Worm (Caenorhabditis elegans) whole organism, mixed stage, embryonic: ENCODE measurements around the gene srw-1.

Experiments
- drap-1 ChIP-seq: fragments of 200-800 bp; sonication (Bioruptor generic); optimal IDR thresholded peaks from 3 replicates; lab custom pipeline; 2018; ENCODE audit warnings: mild to moderate bottlenecking, missing genetic modification characterization, missing compliant biosample characterization
- elt-1 ChIP-seq: sonication (generic microtip); optimal IDR thresholded peaks from 2 replicates; lab custom pipeline; 2017; ENCODE audit warnings: missing genetic modification characterization, mild to moderate bottlenecking, missing compliant biosample characterization, antibody characterized with exemption, moderate library complexity, borderline replicate concordance; ENCODE audit not compliant: insufficient read depth
- ham-2 ChIP-seq: fragments of 200-800 bp; sonication (Bioruptor generic); optimal IDR thresholded peaks from 2 replicates; lab custom pipeline; 2018; ENCODE audit warnings: mild to moderate bottlenecking, missing genetic modification characterization, missing compliant biosample characterization
- lin-13 ChIP-seq: fragments of 150-350 bp; optimal IDR thresholded peaks from 2 replicates; lab custom pipeline; 2014; ENCODE audit warnings: missing biosample characterization, missing genetic modification characterization
- nhr-237 ChIP-seq: fragments of 150-350 bp; optimal IDR thresholded peaks from 2 replicates; lab custom pipeline; 2014; ENCODE audit warnings: missing biosample characterization, missing genetic modification characterization
- nhr-76 ChIP-seq: sonication (generic microtip); optimal IDR thresholded peaks from 2 replicates; lab custom pipeline; 2017; ENCODE audit warnings: missing biosample characterization, missing genetic modification characterization
- pha-4 ChIP-seq: fragments of 150-350 bp; optimal IDR thresholded peaks from 2 replicates; lab custom pipeline; 2018; ENCODE audit warnings: missing biosample characterization, missing genetic modification reagents, missing genetic modification characterization
- sem-2 ChIP-seq: fragments of 200-800 bp; sonication (Bioruptor generic); optimal IDR thresholded peaks from 2 replicates; lab custom pipeline; 2018; ENCODE audit warnings: mild to moderate bottlenecking, missing genetic modification characterization, missing compliant biosample characterization
- sptf-1 ChIP-seq: sonication (generic microtip); optimal IDR thresholded peaks from 2 replicates; lab custom pipeline; 2017; ENCODE audit warnings: mild to moderate bottlenecking, missing genetic modification characterization, moderate library complexity, missing compliant biosample characterization
- unc-120 ChIP-seq: sonication (generic microtip); optimal IDR thresholded peaks from 2 replicates; lab custom pipeline; 2017; ENCODE audit warnings: missing genetic modification characterization, missing compliant biosample characterization; ENCODE audit not compliant: poor library complexity, severe bottlenecking
- unc-62 ChIP-seq: fragments of 150-350 bp; optimal IDR thresholded peaks from 2 replicates; lab custom pipeline; 2014; ENCODE audit warnings: missing biosample characterization, missing genetic modification reagents, missing genetic modification characterization

ce11 chrV:15150176-15150575, 47.9 kb upstream of the srw-1 start:
- no peak for TF ChIP-seq nhr-237
- TF ChIP-seq elt-1 (tag; lab: Kevin White, UChicago): no peak
- no peak for TF ChIP-seq lin-13 (tag; lab: Kevin White, UChicago)
- no peak for TF ChIP-seq ham-2
- no peak for TF ChIP-seq sem-2 (GFP tag; lab: Kevin White, UChicago)
- no peak for TF ChIP-seq nhr-76 (tag; lab: Kevin White, UChicago)
- no peak for TF ChIP-seq pha-4 (tag; lab: Kevin White, UChicago)
- no peak for TF ChIP-seq unc-120 (tag; lab: Kevin White, UChicago)
- no peak for TF ChIP-seq drap-1 (GFP tag; lab: Kevin White, UChicago)
- TF ChIP-seq sptf-1 (tag; lab: Kevin White, UChicago): no peak
- no peak for TF ChIP-seq unc-62
